Worm (Caenorhabditis elegans) whole organism, L3 larva: ENCODE results near the gene C04G6.2.

Experiments used
- R02D3.7 ChIP-seq: fragments of 150-350 bp; optimal IDR thresholded peaks from 2 replicates; lab custom pipeline; 2014; ENCODE audit warnings: missing biosample characterization, missing genetic modification characterization
- ZK546.5 ChIP-seq: sonication (generic microtip); optimal IDR thresholded peaks from 2 replicates; lab custom pipeline; 2017; ENCODE audit warnings: missing biosample characterization, missing genetic modification characterization
- aly-2 ChIP-seq: fragments of 150-350 bp; optimal IDR thresholded peaks from 2 replicates; lab custom pipeline; 2014; ENCODE audit warnings: missing biosample characterization, missing genetic modification characterization
- ama-1 ChIP-seq: fragments of 150-350 bp; optimal IDR thresholded peaks from 2 replicates; lab custom pipeline; 2018
- ceh-28 ChIP-seq: fragments of 150-350 bp; optimal IDR thresholded peaks from 2 replicates; lab custom pipeline; 2014; ENCODE audit warnings: missing biosample characterization, missing genetic modification reagents, missing genetic modification characterization
- ceh-82 ChIP-seq: fragments of 150-350 bp; optimal IDR thresholded peaks from 2 replicates; lab custom pipeline; 2014; ENCODE audit warnings: missing biosample characterization, missing genetic modification characterization
- egl-27 ChIP-seq: sonication (generic microtip); optimal IDR thresholded peaks from 4 replicates; lab custom pipeline; 2017; ENCODE audit warnings: missing biosample characterization, missing genetic modification reagents, missing genetic modification characterization
- egl-5 ChIP-seq: fragments of 150-350 bp; optimal IDR thresholded peaks from 2 replicates; lab custom pipeline; 2017; ENCODE audit warnings: missing biosample characterization, missing genetic modification reagents, missing genetic modification characterization, inconsistent platforms
- elt-1 ChIP-seq: fragments of 150-350 bp; optimal IDR thresholded peaks from 2 replicates; lab custom pipeline; 2014; ENCODE audit warnings: missing biosample characterization, missing genetic modification characterization
- elt-2 ChIP-seq: sonication (generic microtip); optimal IDR thresholded peaks from 2 replicates; lab custom pipeline; 2016; ENCODE audit warnings: missing genetic modification reagents, mild to moderate bottlenecking, missing genetic modification characterization, missing compliant biosample characterization
- elt-3 ChIP-seq, 3 experiments: fragments of 150-350 bp in 1 of 3; sonication (generic microtip) in 2 of 3; optimal IDR thresholded peaks; 2 replicates in 2 of 3; 4 replicates in 1 of 3; lab custom pipeline; 2014 to 2017; ENCODE audit warnings: missing biosample characterization in 3 of 3, missing genetic modification characterization in 3 of 3
- fkh-10 ChIP-seq: sonication (generic microtip); optimal IDR thresholded peaks from 2 replicates; lab custom pipeline; 2017; ENCODE audit warnings: missing biosample characterization, missing genetic modification reagents, missing genetic modification characterization
- fkh-2 ChIP-seq: fragments of 150-350 bp; optimal IDR thresholded peaks from 2 replicates; lab custom pipeline; 2014; ENCODE audit warnings: missing biosample characterization, missing genetic modification reagents, missing genetic modification characterization
- fos-1 ChIP-seq: fragments of 150-350 bp; optimal IDR thresholded peaks from 2 replicates; lab custom pipeline; 2014; ENCODE audit warnings: missing biosample characterization, missing genetic modification characterization
- hmg-11 ChIP-seq: sonication (generic microtip); optimal IDR thresholded peaks from 2 replicates; lab custom pipeline; 2016; ENCODE audit warnings: missing genetic modification characterization, missing compliant biosample characterization
- jun-1 ChIP-seq: fragments of 150-350 bp; optimal IDR thresholded peaks from 2 replicates; lab custom pipeline; 2014; ENCODE audit warnings: missing biosample characterization, missing genetic modification reagents, missing genetic modification characterization
- lin-15B ChIP-seq: fragments of 150-350 bp; optimal IDR thresholded peaks from 2 replicates; lab custom pipeline; 2014; ENCODE audit warnings: missing biosample characterization, missing genetic modification characterization
- lin-39 ChIP-seq: fragments of 150-350 bp; optimal IDR thresholded peaks from 2 replicates; lab custom pipeline; 2018; ENCODE audit warnings: missing biosample characterization, missing genetic modification reagents, missing genetic modification characterization
- lsy-12 ChIP-seq: sonication (generic microtip); optimal IDR thresholded peaks from 2 replicates; lab custom pipeline; 2016; ENCODE audit warnings: mild to moderate bottlenecking, missing genetic modification characterization, missing compliant biosample characterization
- mdl-1 ChIP-seq: fragments of 150-350 bp; optimal IDR thresholded peaks from 2 replicates; lab custom pipeline; 2014; ENCODE audit warnings: missing biosample characterization, missing genetic modification characterization
- mml-1 ChIP-seq: fragments of 150-350 bp; sonication (generic microtip); optimal IDR thresholded peaks from 3 replicates; lab custom pipeline; 2014; ENCODE audit warnings: missing biosample characterization, missing genetic modification characterization
- nfya-1 ChIP-seq: sonication (generic microtip); optimal IDR thresholded peaks from 2 replicates; lab custom pipeline; 2017; ENCODE audit warnings: missing genetic modification characterization, mild to moderate bottlenecking, missing compliant biosample characterization, antibody characterized with exemption, moderate library complexity; ENCODE audit not compliant: insufficient read depth
- nhr-11 ChIP-seq: fragments of 150-350 bp; optimal IDR thresholded peaks from 2 replicates; lab custom pipeline; 2014; ENCODE audit warnings: missing biosample characterization, missing genetic modification characterization
- nhr-12 ChIP-seq: fragments of 150-350 bp; optimal IDR thresholded peaks from 2 replicates; lab custom pipeline; 2014; ENCODE audit warnings: missing biosample characterization, missing genetic modification characterization
- nhr-23 ChIP-seq: fragments of 150-350 bp; optimal IDR thresholded peaks from 2 replicates; lab custom pipeline; 2014; ENCODE audit warnings: missing biosample characterization, missing genetic modification reagents, missing genetic modification characterization
- nhr-25 ChIP-seq: sonication (generic microtip); optimal IDR thresholded peaks from 2 replicates; lab custom pipeline; 2017; ENCODE audit warnings: missing biosample characterization, missing genetic modification characterization
- nhr-28 ChIP-seq: fragments of 150-350 bp; optimal IDR thresholded peaks from 2 replicates; lab custom pipeline; 2014; ENCODE audit warnings: missing biosample characterization, missing genetic modification characterization
- nhr-43 ChIP-seq: sonication (generic microtip); optimal IDR thresholded peaks from 2 replicates; lab custom pipeline; 2016; ENCODE audit warnings: mild to moderate bottlenecking, missing genetic modification characterization, missing compliant biosample characterization; ENCODE audit not compliant: poor library complexity, severe bottlenecking
- nhr-67 ChIP-seq: fragments of 150-350 bp; optimal IDR thresholded peaks from 2 replicates; lab custom pipeline; 2014; ENCODE audit warnings: missing biosample characterization, missing genetic modification characterization
- nhr-76 ChIP-seq: fragments of 150-350 bp; sonication (generic microtip); optimal IDR thresholded peaks from 5 replicates; lab custom pipeline; 2014; ENCODE audit warnings: missing biosample characterization, missing genetic modification characterization
- nhr-77 ChIP-seq: fragments of 150-350 bp; optimal IDR thresholded peaks from 2 replicates; lab custom pipeline; 2014; ENCODE audit warnings: missing biosample characterization, missing genetic modification characterization
- pha-4 ChIP-seq: fragments of 150-350 bp; optimal IDR thresholded peaks from 2 replicates; lab custom pipeline; 2014; ENCODE audit warnings: missing biosample characterization, missing genetic modification reagents, missing genetic modification characterization
- pqm-1 ChIP-seq: fragments of 150-350 bp; optimal IDR thresholded peaks from 2 replicates; lab custom pipeline; 2017; ENCODE audit warnings: missing biosample characterization, missing genetic modification characterization, inconsistent platforms
- sea-2 ChIP-seq: fragments of 150-350 bp; sonication (generic microtip); optimal IDR thresholded peaks from 4 replicates; lab custom pipeline; 2014; ENCODE audit warnings: missing biosample characterization, missing genetic modification reagents, missing genetic modification characterization
- skn-1 ChIP-seq: fragments of 150-350 bp; optimal IDR thresholded peaks from 2 replicates; lab custom pipeline; 2014; ENCODE audit warnings: missing biosample characterization, missing genetic modification characterization
- snpc-4 ChIP-seq: fragments of 150-350 bp; optimal IDR thresholded peaks from 2 replicates; lab custom pipeline; 2014; ENCODE audit warnings: missing biosample characterization, missing genetic modification characterization
- tbx-2 ChIP-seq: sonication (generic microtip); optimal IDR thresholded peaks from 2 replicates; lab custom pipeline; 2016; ENCODE audit warnings: mild to moderate bottlenecking, missing genetic modification characterization, missing compliant biosample characterization
- unc-39 ChIP-seq: sonication (generic microtip); optimal IDR thresholded peaks from 4 replicates; lab custom pipeline; 2017; ENCODE audit warnings: missing biosample characterization, missing genetic modification characterization
- unc-62 ChIP-seq: fragments of 150-350 bp; sonication (generic microtip); optimal IDR thresholded peaks from 4 replicates; lab custom pipeline; 2014; ENCODE audit warnings: missing biosample characterization, missing genetic modification reagents, missing genetic modification characterization
- ztf-11 ChIP-seq: fragments of 150-350 bp; optimal IDR thresholded peaks from 2 replicates; lab custom pipeline; 2014; ENCODE audit warnings: missing biosample characterization, missing genetic modification characterization
- ztf-4 ChIP-seq: fragments of 150-350 bp; optimal IDR thresholded peaks from 2 replicates; lab custom pipeline; 2014; ENCODE audit warnings: missing biosample characterization, missing genetic modification characterization

Gene C04G6.2

ce11 chrII:5048185-5048795 lies 44.7 kb upstream of the C04G6.2 start:
- TF ChIP-seq nhr-43 (no peak), ZK546.5 (no peak), nhr-67 (no peak), nhr-12 (tag; lab: Kevin White, UChicago) (no peak), fkh-10 (no peak), nhr-25 (no peak), mdl-1 (tag; lab: Kevin White, UChicago) (no peak), pha-4 (tag; lab: Kevin White, UChicago) (peak; percentile 53)

DNA sequence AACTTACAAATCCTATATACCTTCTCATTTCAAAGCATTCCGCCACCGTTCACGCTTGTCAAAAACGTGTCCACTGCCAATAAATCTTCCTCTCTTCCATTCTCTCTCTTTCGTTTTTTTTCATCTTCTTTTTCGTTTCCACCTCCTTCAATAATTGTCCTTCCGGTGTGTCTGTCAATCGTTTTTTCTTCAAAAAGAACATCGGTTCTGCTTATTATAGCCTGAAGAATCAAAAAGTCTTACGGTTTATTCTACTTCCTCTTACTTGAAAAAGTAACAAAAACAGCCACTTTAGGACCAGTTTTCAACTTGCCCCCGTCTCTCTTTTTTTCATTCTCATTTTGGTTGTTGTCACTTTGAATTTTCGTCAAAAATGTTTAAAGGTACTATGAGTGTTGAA lies 43.8 kb upstream of the C04G6.2 start:
- TF ChIP-seq nhr-43 (peak; percentile 13), nfya-1 (tag; lab: Kevin White, UChicago) (peak; percentile 17), nhr-25 (peak; percentile 58), ceh-28 (peak; percentile 5), fkh-2 (tag; lab: Kevin White, UChicago) (no peak), unc-62 (GFP tag; lab: Kevin White, UChicago) (peak; percentile 56), sea-2 (no peak), nhr-23 (tag; lab: Kevin White, UChicago) (peak; percentile 48), ZK546.5 (no peak), unc-39 (tag; lab: Kevin White, UChicago) (no peak), elt-3 (tag; optimal IDR thresholded peaks at IDR 0.05; lab: Kevin White, UChicago) (peak in 1 of 3 experiments; percentile 14), ama-1 (lab: Kevin White, UChicago) (no peak), mml-1 (no peak)

ce11 chrII:5049865-5050342 lies 43.1 kb upstream of the C04G6.2 start, which contains the start of gene F33G12.6:
F33G12.6 (plus strand) TSS chrII:5049915.
- TF ChIP-seq hmg-11 (tag; lab: Kevin White, UChicago) (no peak), egl-5 (tag; lab: Kevin White, UChicago) (peak; percentile 76)

DNA sequence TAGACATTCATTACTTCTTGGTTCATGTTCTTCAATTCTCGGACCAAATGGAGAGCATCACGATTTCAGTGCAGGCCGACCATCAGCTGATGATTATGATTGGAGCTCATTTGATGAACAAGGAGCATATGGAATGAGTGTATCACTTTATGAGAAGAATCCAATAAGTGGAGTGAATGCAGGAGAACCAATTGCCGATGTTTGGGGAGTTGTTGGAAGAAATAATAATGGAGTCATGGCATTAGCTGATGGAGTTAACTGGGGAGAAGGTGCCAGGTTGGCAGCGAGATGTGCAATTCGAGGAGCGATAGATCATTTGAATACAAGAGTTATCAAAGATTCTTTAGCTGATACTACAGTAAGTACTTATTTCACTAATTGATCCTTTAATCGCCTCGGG lies 42.3 kb upstream of the C04G6.2 start:
- TF ChIP-seq nhr-77 = no peak
- TF ChIP-seq mdl-1 (tag; lab: Kevin White, UChicago) = no peak
- no peak for TF ChIP-seq lin-39
- TF ChIP-seq mml-1 = no peak
- no peak for TF ChIP-seq sea-2
- TF ChIP-seq ceh-82 = no peak
- TF ChIP-seq hmg-11 (tag; lab: Kevin White, UChicago) = no peak
- TF ChIP-seq egl-27 = no peak
- TF ChIP-seq nhr-43 = no peak
- TF ChIP-seq nfya-1 (tag; lab: Kevin White, UChicago) = no peak
- no peak for TF ChIP-seq unc-39 (tag; lab: Kevin White, UChicago)
- no peak for TF ChIP-seq egl-5 (tag; lab: Kevin White, UChicago)

DNA sequence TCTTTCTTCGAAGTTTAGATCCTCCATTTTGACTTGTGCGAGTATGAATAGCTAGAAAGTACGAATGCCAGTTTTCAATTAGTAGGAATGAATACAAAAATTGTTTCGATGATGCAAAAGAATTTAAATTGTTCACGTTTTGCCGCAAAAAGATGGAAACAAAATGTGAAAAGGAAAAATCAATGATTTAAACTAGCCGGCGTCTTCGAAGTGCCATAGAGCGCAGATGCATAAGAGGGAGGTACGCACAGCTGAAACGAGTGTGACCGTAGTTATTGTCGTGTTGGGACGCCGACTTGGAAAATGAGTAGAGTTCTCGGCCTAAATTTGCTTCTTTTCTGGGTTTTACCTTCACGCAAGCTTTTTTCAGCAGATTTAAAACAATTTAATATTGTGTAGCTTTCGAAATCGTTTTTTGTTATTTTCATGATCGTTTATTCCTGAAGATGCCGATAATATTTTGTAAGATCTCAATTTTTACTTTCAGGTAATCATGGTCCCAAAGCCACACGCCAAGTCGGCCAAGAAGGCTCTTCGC lies 37.8 kb upstream of the C04G6.2 start, which contains the start of the genes ify-1 and rpl-22:
Gene ify-1 (minus strand): TSS at position 51 of the 538 bp plus-strand sequence.
Gene rpl-22 (plus strand): TSS at position 488 of the 538 bp plus-strand sequence.
- peak; percentile 91 for TF ChIP-seq skn-1 (tag; lab: Kevin White, UChicago)
- TF ChIP-seq egl-5 (tag; lab: Kevin White, UChicago) = peak; percentile 94
- peak; percentile 98 for TF ChIP-seq elt-2 (tag; lab: Kevin White, UChicago)
- TF ChIP-seq lin-39 = peak; percentile 96
- TF ChIP-seq jun-1 (tag; lab: Kevin White, UChicago) = peak; percentile 77
- TF ChIP-seq egl-27 = no peak
- TF ChIP-seq snpc-4 (tag; lab: Kevin White, UChicago) = peak; percentile 96
- TF ChIP-seq nhr-25 = peak; percentile 99
- TF ChIP-seq pha-4 (tag; lab: Kevin White, UChicago) = peak; percentile 99
- peak; percentile 57 for TF ChIP-seq tbx-2 (tag; lab: Kevin White, UChicago)
- no peak for TF ChIP-seq nhr-12 (tag; lab: Kevin White, UChicago)
- peak; percentile 98 for TF ChIP-seq lin-15B (tag; lab: Kevin White, UChicago)
- TF ChIP-seq nhr-67 = no peak
- peak; percentile 94 for TF ChIP-seq nhr-43
- no peak for TF ChIP-seq ztf-11 (tag; lab: Kevin White, UChicago)
- no peak for TF ChIP-seq mdl-1 (tag; lab: Kevin White, UChicago)
- TF ChIP-seq fkh-2 (tag; lab: Kevin White, UChicago) = no peak
- TF ChIP-seq ZK546.5 = peak; percentile 37
- TF ChIP-seq nhr-28 (tag; lab: Kevin White, UChicago) = no peak
- TF ChIP-seq unc-62 (GFP tag; lab: Kevin White, UChicago) = peak; percentile 58
- peak; percentile 78 for TF ChIP-seq lsy-12 (tag; lab: Kevin White, UChicago)
- TF ChIP-seq mml-1 = no peak
- peak; percentile 48 for TF ChIP-seq ceh-82
- peak; percentile 82 for TF ChIP-seq nhr-11 (tag; lab: Kevin White, UChicago)
- peak; percentile 91 for TF ChIP-seq pqm-1 (tag; lab: Kevin White, UChicago)
- no peak for TF ChIP-seq fos-1 (tag; lab: Kevin White, UChicago)
- no peak for TF ChIP-seq aly-2 (tag; lab: Kevin White, UChicago)
- TF ChIP-seq nhr-23 (tag; lab: Kevin White, UChicago) = peak; percentile 98
- TF ChIP-seq elt-1 (tag; lab: Kevin White, UChicago) = peak; percentile 47
- TF ChIP-seq ama-1 (lab: Kevin White, UChicago) = peak; percentile 90
- peak; percentile 86 for TF ChIP-seq hmg-11 (tag; lab: Kevin White, UChicago)
- TF ChIP-seq nhr-77 = peak; percentile 13
- TF ChIP-seq R02D3.7 (tag; lab: Kevin White, UChicago) = peak; percentile 84
- peak; percentile 67 for TF ChIP-seq ztf-4 (tag; lab: Kevin White, UChicago)
- TF ChIP-seq nhr-76 (tag; lab: Kevin White, UChicago) = peak; percentile 11
